Worm (Caenorhabditis elegans): ENCODE measurements around the gene lir-3.
A peak's percentile ranks its signal among the peaks of the same experiment; 100 is the strongest.

lir-3 gene

DNA sequence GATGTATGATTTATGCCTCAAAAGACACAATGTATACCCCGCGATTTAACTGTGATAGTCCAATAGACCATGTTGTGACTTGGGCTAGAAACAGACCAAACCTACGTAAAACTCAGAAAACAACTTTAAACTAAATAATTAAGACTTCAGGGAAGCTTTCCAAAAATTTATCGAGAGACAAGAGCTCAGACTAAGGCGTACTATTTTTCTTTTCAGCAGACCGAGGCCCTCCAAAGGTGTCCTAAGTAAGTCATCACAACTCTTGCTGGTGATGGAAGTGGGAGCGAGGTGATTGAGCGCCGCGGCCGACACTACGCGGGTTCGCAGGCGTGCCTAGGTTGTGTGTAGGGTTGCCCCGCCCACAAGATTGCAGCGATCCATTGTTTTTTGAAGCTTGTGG is 17.6 kb downstream of the lir-3 start (continued):
- TF ChIP-seq attf-6 (GFP tag; IDR thresholded peaks at IDR 0.05), result peak; percentile 95
- TF ChIP-seq F23B12.7 (tag; optimal IDR thresholded peaks at IDR 0.05; ENCODE audit: insufficient read depth), result peak; percentile 82
- no peak for TF ChIP-seq cebp-2 (GFP tag; IDR thresholded peaks at IDR 0.05)
- peak; percentile 82 for TF ChIP-seq ama-1 (optimal IDR thresholded peaks at IDR 0.05)
- peak in 1 of 2 experiments; percentile 38 for TF ChIP-seq ama-1 (GFP tag; optimal IDR thresholded peaks at IDR 0.05)
- peak; percentile 80 for TF ChIP-seq dpff-1 (tag; optimal IDR thresholded peaks at IDR 0.05)
- peak; percentile 61 for TF ChIP-seq tlf-1 (GFP tag; optimal IDR thresholded peaks at IDR 0.05)
- TF ChIP-seq Y79H2A.3 (GFP tag; conservative IDR thresholded peaks at IDR 0.05), result no peak
- peak; percentile 84; the same call in 1 of the 2 replicates for TF ChIP-seq Y53G8AR.9 (GFP tag; conservative IDR thresholded peaks at IDR 0.05)
- TF ChIP-seq somi-1 (GFP tag; optimal IDR thresholded peaks at IDR 0.05), result peak; percentile 48
- peak; percentile 99 for TF ChIP-seq snpc-1.1 (tag; optimal IDR thresholded peaks at IDR 0.05; ENCODE audit: insufficient read depth)
- TF ChIP-seq Y56A3A.18 (GFP tag; IDR thresholded peaks at IDR 0.05), result peak; percentile 87
- TF ChIP-seq lin-35 (GFP tag; optimal IDR thresholded peaks at IDR 0.05), result peak in 1 of 3 experiments; percentile 32
- peak; percentile 90 for TF ChIP-seq mcd-1 (GFP tag; IDR thresholded peaks at IDR 0.05)
- peak; percentile 94 for TF ChIP-seq snpc-1.3 (tag; optimal IDR thresholded peaks at IDR 0.05; ENCODE audit: insufficient read depth)
- peak; percentile 28; the same call in 1 of the 2 replicates for TF ChIP-seq C06A6.2 (GFP tag; conservative IDR thresholded peaks at IDR 0.05)
- peak; percentile 98 for TF ChIP-seq pbrm-1 (GFP tag; IDR thresholded peaks at IDR 0.05)
- TF ChIP-seq aptf-2 (GFP tag; conservative IDR thresholded peaks at IDR 0.05), result 0 out of 2 replicates have a peak, but pooled peaks have one; percentile 51
- TF ChIP-seq him-1 (tag; optimal IDR thresholded peaks at IDR 0.05), result peak; percentile 96
- TF ChIP-seq hsf-1 (GFP tag; IDR thresholded peaks at IDR 0.05), result peak; percentile 69; the same call in 1 of the 2 replicates
- TF ChIP-seq nhr-80 (tag; optimal IDR thresholded peaks at IDR 0.05), result peak; percentile 1
- TF ChIP-seq madf-6 (GFP tag; IDR thresholded peaks at IDR 0.05), result peak; percentile 92
- no peak for TF ChIP-seq Y67H2A.10 (GFP tag; conservative IDR thresholded peaks at IDR 0.05)
- TF ChIP-seq cebp-1 (GFP tag; IDR thresholded peaks at IDR 0.05), result no peak
- TF ChIP-seq cebp-1 (tag; optimal IDR thresholded peaks at IDR 0.05), result peak; percentile 56
- TF ChIP-seq zfh-2 (GFP tag; conservative IDR thresholded peaks at IDR 0.05), result peak; percentile 90
- TF ChIP-seq madf-8 (GFP tag; conservative IDR thresholded peaks at IDR 0.05), result peak; percentile 79
- no peak for TF ChIP-seq mxl-1 (tag; optimal IDR thresholded peaks at IDR 0.05)
- no peak for TF ChIP-seq zim-3 (tag; optimal IDR thresholded peaks at IDR 0.05)
- TF ChIP-seq K12H6.12 (tag; optimal IDR thresholded peaks at IDR 0.05), result peak; percentile 21
- TF ChIP-seq Y95B8A.8 (GFP tag; IDR thresholded peaks at IDR 0.05), result peak; percentile 73
- peak; percentile 8 for TF ChIP-seq attf-5 (GFP tag; optimal IDR thresholded peaks at IDR 0.05)
- peak; percentile 87 for TF ChIP-seq ztf-28 (GFP tag; IDR thresholded peaks at IDR 0.05)
- 0 out of 2 replicates have a peak, but pooled peaks have one; percentile 75 for TF ChIP-seq ztf-25 (GFP tag; IDR thresholded peaks at IDR 0.05)
- peak; percentile 75 for TF ChIP-seq sptf-2 (GFP tag; optimal IDR thresholded peaks at IDR 0.05)
- peak; percentile 40 for TF ChIP-seq B0261.1 (tag; optimal IDR thresholded peaks at IDR 0.05)
- TF ChIP-seq attf-3 (GFP tag; conservative IDR thresholded peaks at IDR 0.05), result peak; percentile 39; the same call in 1 of the 2 replicates
- peak; percentile 90 for TF ChIP-seq B0336.3 (GFP tag; IDR thresholded peaks at IDR 0.05)
- peak; percentile 63 for TF ChIP-seq ceh-27 (GFP tag; optimal IDR thresholded peaks at IDR 0.05)
- no peak for TF ChIP-seq F52B5.7 (tag; optimal IDR thresholded peaks at IDR 0.05)
- TF ChIP-seq F57C9.4 (tag; optimal IDR thresholded peaks at IDR 0.05), result no peak
- 0 out of 2 replicates have a peak, but pooled peaks have one; percentile 25 for TF ChIP-seq lir-1 (GFP tag; conservative IDR thresholded peaks at IDR 0.05)
- TF ChIP-seq sea-2 (GFP tag; IDR thresholded peaks at IDR 0.05), result no peak
- TF ChIP-seq chd-7 (tag; optimal IDR thresholded peaks at IDR 0.05), result peak; percentile 29
- TF ChIP-seq dpl-1 (GFP tag; optimal IDR thresholded peaks at IDR 0.05), result peak; percentile 7
- no peak for TF ChIP-seq ceh-79 (tag; optimal IDR thresholded peaks at IDR 0.05)
- peak; percentile 90 for TF ChIP-seq ekl-4 (GFP tag; IDR thresholded peaks at IDR 0.05)
- TF ChIP-seq B0019.2 (GFP tag; conservative IDR thresholded peaks at IDR 0.05), result peak; percentile 82
- TF ChIP-seq mel-28 (tag; optimal IDR thresholded peaks at IDR 0.05; ENCODE audit: borderline replicate concordance), result no peak
